Worm (Caenorhabditis elegans) whole organism, young adult: ENCODE data around the gene grl-11.

ENCODE experiments used
- F22D6.2 ChIP-seq: sonication (generic microtip); optimal IDR thresholded peaks from 2 replicates; lab custom pipeline; 2016; ENCODE audit warnings: mild to moderate bottlenecking, missing genetic modification characterization, missing compliant biosample characterization
- K12H6.12 ChIP-seq: fragments of 200-800 bp; sonication (Bioruptor generic); optimal IDR thresholded peaks from 2 replicates; lab custom pipeline; 2018; ENCODE audit warnings: mild to moderate bottlenecking, missing genetic modification characterization, missing compliant biosample characterization
- ama-1 ChIP-seq, 3 experiments: fragments of 150-350 bp in 1 of 3; sonication (generic microtip) in 2 of 3; optimal IDR thresholded peaks; 2 replicates each; lab custom pipeline; 2014 to 2018; ENCODE audit warnings: missing biosample characterization in 2 of 3, missing genetic modification characterization in 2 of 3, missing genetic modification reagents in 2 of 3
- ceh-79 ChIP-seq: sonication (generic microtip); optimal IDR thresholded peaks from 2 replicates; lab custom pipeline; 2017; ENCODE audit warnings: mild to moderate bottlenecking, missing genetic modification characterization, missing compliant biosample characterization
- dox-1 ChIP-seq: fragments of 200-800 bp; sonication (Bioruptor generic); IDR thresholded peaks from 2 replicates; pipeline ENCODE4 v1.3.6; 2022; ENCODE audit warnings: missing genetic modification reagents, missing genetic modification characterization, missing compliant biosample characterization
- madf-6 ChIP-seq: fragments of 200-800 bp; sonication (Bioruptor generic); IDR thresholded peaks from 2 replicates; pipeline ENCODE4 v1.3.6; 2022; ENCODE audit warnings: missing genetic modification reagents, missing genetic modification characterization, missing compliant biosample characterization
- rpc-1 ChIP-seq, 2 experiments: fragments of 150-350 bp in 1 of 2; sonication (generic microtip) in 1 of 2; optimal IDR thresholded peaks; 2 replicates each; lab custom pipeline; 2014 to 2018; ENCODE audit warnings: missing biosample characterization in 1 of 2, missing genetic modification characterization in 1 of 2, missing genetic modification reagents in 1 of 2, missing genotype in 1 of 2
- sea-2 ChIP-seq: fragments of 200-800 bp; sonication (Bioruptor generic); IDR thresholded peaks from 2 replicates; pipeline ENCODE4 v1.3.6; 2022; ENCODE audit warnings: missing genetic modification characterization, missing compliant biosample characterization
- unc-130 ChIP-seq: sonication (generic microtip); optimal IDR thresholded peaks from 2 replicates; lab custom pipeline; 2016; ENCODE audit warnings: missing genetic modification reagents, missing genetic modification characterization, missing compliant biosample characterization
- unc-62 ChIP-seq: fragments of 150-350 bp; optimal IDR thresholded peaks from 2 replicates; lab custom pipeline; 2014; ENCODE audit warnings: missing biosample characterization, missing genetic modification reagents, missing genetic modification characterization

- TF ChIP-seq K12H6.12 (tag; lab: Kevin White, UChicago) (no peak), F22D6.2 (tag; lab: Kevin White, UChicago) (no peak), dox-1 (no peak), unc-130 (GFP tag; lab: Kevin White, UChicago) (no peak), madf-6 (no peak), rpc-1 (optimal IDR thresholded peaks at IDR 0.05; lab: Kevin White, UChicago) (no peak), rpc-1 (tag; optimal IDR thresholded peaks at IDR 0.05; lab: Kevin White, UChicago) (no peak), sea-2 (no peak), unc-62 (GFP tag; lab: Kevin White, UChicago) (no peak), ceh-79 (tag; lab: Kevin White, UChicago) (no peak), ama-1 (optimal IDR thresholded peaks at IDR 0.05; lab: Kevin White, UChicago) (no peak), ama-1 (GFP tag; optimal IDR thresholded peaks at IDR 0.05; lab: Kevin White, UChicago) (no peak)
Observed at ce11 chrIII:9071372-9071771, 46.8 kb downstream of the grl-11 start, which contains the start of gene lin-12.
